Worm (Caenorhabditis elegans) whole organism, L3 larva: ENCODE results near the gene gst-32.
A peak's percentile ranks its signal among the peaks of the same experiment; 100 is the strongest.

Source experiments
- R02D3.7 ChIP-seq: fragments of 150-350 bp; optimal IDR thresholded peaks from 2 replicates; lab custom pipeline; 2014; ENCODE audit warnings: missing biosample characterization, missing genetic modification characterization
- ZK546.5 ChIP-seq: sonication (generic microtip); optimal IDR thresholded peaks from 2 replicates; lab custom pipeline; 2017; ENCODE audit warnings: missing biosample characterization, missing genetic modification characterization
- aly-2 ChIP-seq: fragments of 150-350 bp; optimal IDR thresholded peaks from 2 replicates; lab custom pipeline; 2014; ENCODE audit warnings: missing biosample characterization, missing genetic modification characterization
- ama-1 ChIP-seq: fragments of 150-350 bp; optimal IDR thresholded peaks from 2 replicates; lab custom pipeline; 2018
- ceh-16 ChIP-seq: sonication (generic microtip); optimal IDR thresholded peaks from 2 replicates; lab custom pipeline; 2017; ENCODE audit warnings: missing biosample characterization, missing genetic modification characterization
- ceh-82 ChIP-seq: fragments of 150-350 bp; optimal IDR thresholded peaks from 2 replicates; lab custom pipeline; 2014; ENCODE audit warnings: missing biosample characterization, missing genetic modification characterization
- ceh-9 ChIP-seq: sonication (generic microtip); optimal IDR thresholded peaks from 2 replicates; lab custom pipeline; 2018; ENCODE audit warnings: missing biosample characterization, missing genetic modification characterization
- egl-5 ChIP-seq: fragments of 150-350 bp; optimal IDR thresholded peaks from 2 replicates; lab custom pipeline; 2017; ENCODE audit warnings: missing biosample characterization, missing genetic modification reagents, missing genetic modification characterization, inconsistent platforms
- elt-2 ChIP-seq: sonication (generic microtip); optimal IDR thresholded peaks from 2 replicates; lab custom pipeline; 2016; ENCODE audit warnings: missing genetic modification reagents, mild to moderate bottlenecking, missing genetic modification characterization, missing compliant biosample characterization
- elt-3 ChIP-seq, 3 experiments: fragments of 150-350 bp in 1 of 3; sonication (generic microtip) in 2 of 3; optimal IDR thresholded peaks; 2 replicates in 2 of 3; 4 replicates in 1 of 3; lab custom pipeline; 2014 to 2017; ENCODE audit warnings: missing biosample characterization in 3 of 3, missing genetic modification characterization in 3 of 3
- fkh-10 ChIP-seq: sonication (generic microtip); optimal IDR thresholded peaks from 2 replicates; lab custom pipeline; 2017; ENCODE audit warnings: missing biosample characterization, missing genetic modification reagents, missing genetic modification characterization
- fkh-2 ChIP-seq: fragments of 150-350 bp; optimal IDR thresholded peaks from 2 replicates; lab custom pipeline; 2014; ENCODE audit warnings: missing biosample characterization, missing genetic modification reagents, missing genetic modification characterization
- hmg-11 ChIP-seq: sonication (generic microtip); optimal IDR thresholded peaks from 2 replicates; lab custom pipeline; 2016; ENCODE audit warnings: missing genetic modification characterization, missing compliant biosample characterization
- jun-1 ChIP-seq: fragments of 150-350 bp; optimal IDR thresholded peaks from 2 replicates; lab custom pipeline; 2014; ENCODE audit warnings: missing biosample characterization, missing genetic modification reagents, missing genetic modification characterization
- lin-15B ChIP-seq: fragments of 150-350 bp; optimal IDR thresholded peaks from 2 replicates; lab custom pipeline; 2014; ENCODE audit warnings: missing biosample characterization, missing genetic modification characterization
- lin-39 ChIP-seq: fragments of 150-350 bp; optimal IDR thresholded peaks from 2 replicates; lab custom pipeline; 2018; ENCODE audit warnings: missing biosample characterization, missing genetic modification reagents, missing genetic modification characterization
- mml-1 ChIP-seq: fragments of 150-350 bp; sonication (generic microtip); optimal IDR thresholded peaks from 3 replicates; lab custom pipeline; 2014; ENCODE audit warnings: missing biosample characterization, missing genetic modification characterization
- nfya-1 ChIP-seq: sonication (generic microtip); optimal IDR thresholded peaks from 2 replicates; lab custom pipeline; 2017; ENCODE audit warnings: missing genetic modification characterization, mild to moderate bottlenecking, missing compliant biosample characterization, antibody characterized with exemption, moderate library complexity; ENCODE audit not compliant: insufficient read depth
- nhr-12 ChIP-seq: fragments of 150-350 bp; optimal IDR thresholded peaks from 2 replicates; lab custom pipeline; 2014; ENCODE audit warnings: missing biosample characterization, missing genetic modification characterization
- nhr-23 ChIP-seq: fragments of 150-350 bp; optimal IDR thresholded peaks from 2 replicates; lab custom pipeline; 2014; ENCODE audit warnings: missing biosample characterization, missing genetic modification reagents, missing genetic modification characterization
- nhr-237 ChIP-seq: fragments of 150-350 bp; optimal IDR thresholded peaks from 2 replicates; lab custom pipeline; 2014; ENCODE audit warnings: missing biosample characterization, missing genetic modification characterization
- nhr-25 ChIP-seq: sonication (generic microtip); optimal IDR thresholded peaks from 2 replicates; lab custom pipeline; 2017; ENCODE audit warnings: missing biosample characterization, missing genetic modification characterization
- nhr-28 ChIP-seq: fragments of 150-350 bp; optimal IDR thresholded peaks from 2 replicates; lab custom pipeline; 2014; ENCODE audit warnings: missing biosample characterization, missing genetic modification characterization
- nhr-67 ChIP-seq: fragments of 150-350 bp; optimal IDR thresholded peaks from 2 replicates; lab custom pipeline; 2014; ENCODE audit warnings: missing biosample characterization, missing genetic modification characterization
- nhr-77 ChIP-seq: fragments of 150-350 bp; optimal IDR thresholded peaks from 2 replicates; lab custom pipeline; 2014; ENCODE audit warnings: missing biosample characterization, missing genetic modification characterization
- pha-4 ChIP-seq: fragments of 150-350 bp; optimal IDR thresholded peaks from 2 replicates; lab custom pipeline; 2014; ENCODE audit warnings: missing biosample characterization, missing genetic modification reagents, missing genetic modification characterization
- sea-2 ChIP-seq: fragments of 150-350 bp; sonication (generic microtip); optimal IDR thresholded peaks from 4 replicates; lab custom pipeline; 2014; ENCODE audit warnings: missing biosample characterization, missing genetic modification reagents, missing genetic modification characterization
- skn-1 ChIP-seq: fragments of 150-350 bp; optimal IDR thresholded peaks from 2 replicates; lab custom pipeline; 2014; ENCODE audit warnings: missing biosample characterization, missing genetic modification characterization
- snpc-4 ChIP-seq: fragments of 150-350 bp; optimal IDR thresholded peaks from 2 replicates; lab custom pipeline; 2014; ENCODE audit warnings: missing biosample characterization, missing genetic modification characterization
- unc-39 ChIP-seq: sonication (generic microtip); optimal IDR thresholded peaks from 4 replicates; lab custom pipeline; 2017; ENCODE audit warnings: missing biosample characterization, missing genetic modification characterization
- unc-62 ChIP-seq: fragments of 150-350 bp; sonication (generic microtip); optimal IDR thresholded peaks from 4 replicates; lab custom pipeline; 2014; ENCODE audit warnings: missing biosample characterization, missing genetic modification reagents, missing genetic modification characterization
- zag-1 ChIP-seq: fragments of 150-350 bp; optimal IDR thresholded peaks from 2 replicates; lab custom pipeline; 2014; ENCODE audit warnings: missing biosample characterization, missing genetic modification characterization
- ztf-11 ChIP-seq: fragments of 150-350 bp; optimal IDR thresholded peaks from 2 replicates; lab custom pipeline; 2014; ENCODE audit warnings: missing biosample characterization, missing genetic modification characterization
- ztf-4 ChIP-seq: fragments of 150-350 bp; optimal IDR thresholded peaks from 2 replicates; lab custom pipeline; 2014; ENCODE audit warnings: missing biosample characterization, missing genetic modification characterization

Gene gst-32

DNA sequence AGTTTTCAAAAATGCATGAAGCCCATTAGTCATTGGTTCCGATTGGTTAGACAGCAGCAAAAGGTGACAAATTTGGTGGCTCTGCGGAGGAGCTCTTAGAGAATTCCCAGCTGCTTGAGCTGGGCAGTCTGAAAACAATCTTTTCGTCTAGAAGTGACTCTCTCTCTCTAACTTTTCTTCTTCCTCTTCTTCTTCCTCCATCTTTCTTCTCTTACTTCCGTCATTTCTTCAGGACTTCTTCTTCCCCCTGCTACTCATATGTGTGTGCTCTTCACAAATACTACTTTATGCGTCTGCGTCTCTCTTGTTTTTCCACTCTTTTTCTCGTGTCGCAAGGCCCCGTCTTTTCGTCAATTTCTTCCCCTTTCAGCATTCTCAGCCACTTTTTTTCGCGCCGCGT lies 11.6 kb upstream of the gst-32 start:
- no peak for TF ChIP-seq unc-39 (tag; lab: Kevin White, UChicago)
- no peak for TF ChIP-seq ama-1
- no peak for TF ChIP-seq R02D3.7 (tag; lab: Kevin White, UChicago)
- TF ChIP-seq nhr-67 (tag; lab: Kevin White, UChicago): no peak
- peak; percentile 11 for TF ChIP-seq fkh-10 (GFP tag; lab: Kevin White, UChicago)
- TF ChIP-seq lin-15B (tag; lab: Kevin White, UChicago): no peak
- peak; percentile 43 for TF ChIP-seq nfya-1
- TF ChIP-seq pha-4 (tag; lab: Kevin White, UChicago): peak; percentile 55
- TF ChIP-seq nhr-77: no peak
- TF ChIP-seq hmg-11 (tag; lab: Kevin White, UChicago): peak; percentile 72
- peak; percentile 52 for TF ChIP-seq skn-1 (tag; lab: Kevin White, UChicago)
- TF ChIP-seq lin-39 (tag; lab: Kevin White, UChicago): peak; percentile 65
- TF ChIP-seq nhr-237: no peak
- TF ChIP-seq ceh-9 (tag; lab: Kevin White, UChicago): no peak
- TF ChIP-seq mml-1: no peak
- no peak for TF ChIP-seq jun-1
- no peak for TF ChIP-seq zag-1 (tag; lab: Kevin White, UChicago)
- TF ChIP-seq, all 47 proteins: peak for 6

DNA sequence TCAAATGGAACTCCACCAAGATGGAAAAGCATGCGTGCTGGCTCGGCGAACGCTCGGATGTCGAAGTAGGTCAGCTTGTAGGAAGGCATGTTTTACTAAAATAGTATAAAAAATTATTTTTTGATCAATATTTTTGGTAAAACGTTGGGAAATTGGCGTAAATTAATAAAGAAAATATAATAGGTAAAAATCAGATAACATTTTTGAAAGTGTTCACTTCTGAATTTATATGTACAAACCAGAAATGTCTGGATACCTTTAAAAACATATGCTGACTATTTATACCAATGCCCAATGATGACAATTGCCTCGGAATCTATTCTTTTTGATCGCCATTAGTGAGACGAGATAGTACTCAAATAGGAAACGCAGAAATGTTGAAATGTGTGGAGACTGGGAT lies 6.9 kb upstream of the gst-32 start, which contains the start of gene gst-35:
Gene gst-35, minus strand, starts transcription at position 101 of the 400 bp plus-strand sequence.
- TF ChIP-seq ceh-16 (tag; lab: Kevin White, UChicago) (no peak), unc-62 (no peak), ztf-11 (tag; lab: Kevin White, UChicago) (no peak), nhr-77 (no peak), ceh-9 (tag; lab: Kevin White, UChicago) (no peak), R02D3.7 (tag; lab: Kevin White, UChicago) (no peak), nhr-12 (tag; lab: Kevin White, UChicago) (no peak), egl-5 (tag; lab: Kevin White, UChicago) (no peak), nhr-23 (no peak), ceh-82 (tag; lab: Kevin White, UChicago) (no peak), pha-4 (tag; lab: Kevin White, UChicago) (no peak), ztf-4 (tag; lab: Kevin White, UChicago) (no peak), nfya-1 (no peak), ZK546.5 (tag; lab: Kevin White, UChicago) (no peak), skn-1 (tag; lab: Kevin White, UChicago) (no peak), aly-2 (no peak), elt-2 (no peak), nhr-237 (no peak), fkh-2 (no peak)

DNA sequence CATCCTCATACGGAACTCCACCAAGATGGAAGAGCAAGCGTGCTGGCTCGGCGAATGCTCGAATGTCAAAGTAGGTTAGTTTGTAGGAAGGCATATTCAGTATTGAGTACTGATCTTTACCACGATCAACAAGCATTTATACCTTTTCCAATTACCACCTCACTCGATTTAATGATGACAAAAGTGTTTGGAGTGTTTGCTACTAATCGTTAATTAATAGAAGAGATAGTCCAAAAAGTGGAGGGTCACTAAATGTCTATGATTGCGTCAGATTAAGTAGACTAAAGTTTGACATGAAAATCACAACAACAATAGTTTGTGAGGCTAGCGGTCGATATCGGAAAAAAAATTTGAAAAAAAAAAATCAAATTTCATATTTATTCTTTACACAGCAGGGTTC lies 4.7 kb upstream of the gst-32 start, which contains the start of gene gst-34:
Gene gst-34, minus strand, starts transcription at position 101 of the 400 bp plus-strand sequence.
- TF ChIP-seq mml-1 (no peak), nhr-77 (no peak), nhr-67 (tag; lab: Kevin White, UChicago) (no peak), unc-39 (tag; lab: Kevin White, UChicago) (no peak)

DNA sequence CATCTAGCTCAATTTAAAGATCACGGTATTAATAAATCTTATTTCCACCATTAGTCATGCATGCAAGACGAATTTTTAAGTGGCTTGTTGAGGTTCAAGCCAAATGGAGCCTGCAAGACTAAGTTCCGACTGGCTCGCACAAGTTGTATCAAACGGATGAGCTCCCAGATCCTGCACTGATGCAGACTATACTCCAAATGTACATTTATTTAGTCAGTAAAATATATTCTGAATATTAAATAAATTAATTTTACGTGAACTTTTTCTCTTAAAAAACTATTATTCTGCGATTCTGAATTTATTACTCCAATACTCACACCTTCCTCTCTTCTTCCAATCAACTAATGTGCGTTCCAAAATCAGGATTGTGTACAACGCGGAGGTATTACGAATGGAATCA lies 2.8 kb downstream of the gst-32 start, which contains the start of gene Y53F4B.36:
Gene Y53F4B.36, plus strand, starts transcription at position 301 of the 400 bp plus-strand sequence.
- TF ChIP-seq nhr-28: no peak

DNA sequence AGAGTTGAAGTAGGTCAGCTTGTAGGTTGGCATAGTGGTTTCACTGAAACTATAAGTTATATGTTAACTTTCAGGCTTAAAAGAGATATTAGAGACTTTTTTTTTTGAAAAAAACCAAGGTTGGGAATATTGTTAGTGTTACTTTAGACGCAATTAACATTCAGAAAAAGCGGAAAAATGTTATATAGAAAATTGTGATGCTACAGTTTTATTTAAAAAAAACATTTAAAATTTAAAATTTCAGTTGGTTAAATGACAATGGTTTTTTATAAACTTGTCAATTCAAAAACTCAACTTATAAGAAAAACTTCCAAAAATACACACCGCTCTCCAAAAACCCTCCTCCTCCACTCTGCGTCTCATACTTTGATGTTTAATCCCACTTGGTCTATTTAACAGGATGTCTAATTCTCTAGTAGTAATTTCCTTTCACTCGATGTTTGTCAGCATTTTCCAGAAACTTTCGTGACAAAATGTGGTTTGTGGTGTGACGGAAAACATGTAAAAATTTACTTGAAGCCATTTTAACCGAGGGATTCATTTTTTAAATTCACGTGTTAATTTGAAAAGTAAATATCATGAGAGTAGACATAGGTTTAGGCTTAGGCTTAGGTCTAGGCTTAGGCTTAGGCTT lies 3.4 kb downstream of the gst-32 start, which contains the start of gene gst-31:
Gene gst-31, minus strand, starts transcription at position 51 of the 634 bp plus-strand sequence.
- TF ChIP-seq nhr-25 (tag; lab: Kevin White, UChicago) (no peak), sea-2 (GFP tag; lab: Kevin White, UChicago) (no peak), ceh-82 (tag; lab: Kevin White, UChicago) (no peak), nhr-237 (no peak), R02D3.7 (tag; lab: Kevin White, UChicago) (no peak), fkh-10 (GFP tag; lab: Kevin White, UChicago) (no peak), nhr-12 (tag; lab: Kevin White, UChicago) (no peak), elt-3 (tag; optimal IDR thresholded peaks at IDR 0.05; lab: Kevin White, UChicago) (no peak), jun-1 (no peak), egl-5 (tag; lab: Kevin White, UChicago) (no peak), mml-1 (no peak), hmg-11 (tag; lab: Kevin White, UChicago) (no peak), ceh-16 (tag; lab: Kevin White, UChicago) (no peak), nfya-1 (no peak), snpc-4 (tag; lab: Kevin White, UChicago) (no peak), ZK546.5 (tag; lab: Kevin White, UChicago) (no peak), ztf-11 (tag; lab: Kevin White, UChicago) (no peak)
